Worm (Caenorhabditis elegans) whole organism, early embryonic: Measurements from ENCODE around the gene srt-54.
"Not testable (repeated sequence)": the region's sequence is repeated elsewhere in the genome, so short reads cannot be mapped to it uniquely, and the experiment has no call there.

ENCODE experiments used
- B0310.2 ChIP-seq: sonication (generic microtip); optimal IDR thresholded peaks from 2 replicates; lab custom pipeline; 2016; ENCODE audit warnings: mild to moderate bottlenecking, missing genetic modification characterization, missing compliant biosample characterization
- F13C5.2 ChIP-seq: sonication (generic microtip); optimal IDR thresholded peaks from 2 replicates; lab custom pipeline; 2017; ENCODE audit warnings: mild to moderate bottlenecking, missing genetic modification characterization, inconsistent platforms, missing compliant biosample characterization
- aly-1 ChIP-seq: sonication (generic microtip); optimal IDR thresholded peaks from 2 replicates; lab custom pipeline; 2016; ENCODE audit warnings: missing genetic modification characterization, missing compliant biosample characterization
- ama-1 ChIP-seq: fragments of 150-350 bp; optimal IDR thresholded peaks from 2 replicates; lab custom pipeline; 2014
- ceh-13 ChIP-seq: fragments of 200-800 bp; sonication (Bioruptor generic); optimal IDR thresholded peaks from 2 replicates; lab custom pipeline; 2018; ENCODE audit warnings: mild to moderate bottlenecking, missing genetic modification characterization, missing compliant biosample characterization
- ceh-36 ChIP-seq: sonication (generic microtip); optimal IDR thresholded peaks from 2 replicates; lab custom pipeline; 2016; ENCODE audit warnings: missing genetic modification characterization, inconsistent platforms, missing compliant biosample characterization
- ets-7 ChIP-seq: sonication (generic microtip); optimal IDR thresholded peaks from 2 replicates; lab custom pipeline; 2016; ENCODE audit warnings: missing genotype, missing genetic modification characterization, missing compliant biosample characterization
- flt-1 ChIP-seq: fragments of 200-800 bp; sonication (Bioruptor generic); IDR thresholded peaks from 2 replicates; pipeline ENCODE4 v1.3.6; 2022; ENCODE audit warnings: missing genetic modification characterization, missing compliant biosample characterization
- hmbx-1 ChIP-seq: sonication (generic microtip); optimal IDR thresholded peaks from 2 replicates; lab custom pipeline; 2016; ENCODE audit warnings: mild to moderate bottlenecking, missing genetic modification characterization, missing compliant biosample characterization
- hmg-4 ChIP-seq: fragments of 200-800 bp; sonication (Bioruptor generic); optimal IDR thresholded peaks from 2 replicates; lab custom pipeline; 2018; ENCODE audit warnings: mild to moderate bottlenecking, missing genetic modification characterization, missing compliant biosample characterization
- hnd-1 ChIP-seq: sonication (generic microtip); optimal IDR thresholded peaks from 2 replicates; lab custom pipeline; 2016; ENCODE audit warnings: missing genetic modification characterization, missing compliant biosample characterization
- pes-1 ChIP-seq: fragments of 200-800 bp; sonication (Bioruptor generic); IDR thresholded peaks from 2 replicates; pipeline ENCODE4 v1.3.6; 2022; ENCODE audit warnings: missing genetic modification reagents, missing genetic modification characterization, missing compliant biosample characterization
- scrt-1 ChIP-seq: fragments of 200-800 bp; sonication (Bioruptor generic); IDR thresholded peaks from 2 replicates; pipeline ENCODE4 v1.3.6; 2022; ENCODE audit warnings: missing genetic modification characterization, missing compliant biosample characterization
- sea-1 ChIP-seq: fragments of 200-800 bp; sonication (Bioruptor generic); conservative IDR thresholded peaks from 2 replicates; pipeline ENCODE4 v1.3.6; 2022; ENCODE audit warnings: missing genetic modification characterization, missing compliant biosample characterization
- tbx-11 ChIP-seq: fragments of 200-800 bp; sonication (Bioruptor generic); IDR thresholded peaks from 2 replicates; pipeline ENCODE4 v1.3.6; 2022; ENCODE audit warnings: missing genetic modification characterization, missing compliant biosample characterization
- tbx-37 ChIP-seq: fragments of 200-800 bp; sonication (Bioruptor generic); conservative IDR thresholded peaks from 2 replicates; pipeline ENCODE4 v1.3.6; 2022; ENCODE audit warnings: missing genetic modification reagents, missing genetic modification characterization, missing compliant biosample characterization
- tra-4 ChIP-seq: sonication (generic microtip); optimal IDR thresholded peaks from 2 replicates; lab custom pipeline; 2017; ENCODE audit warnings: missing genetic modification characterization, missing compliant biosample characterization

srt-54 gene

ce11 chrII:97992-98763 lies 18.8 kb upstream of the srt-54 start, which contains the start of the genes luc-7L3 and sftb-6:
Gene luc-7L3 (minus strand): TSS chrII:98027.
Gene sftb-6 (plus strand): TSS chrII:98404.
- TF ChIP-seq ceh-13 (GFP tag; lab: Kevin White, UChicago) (no peak), B0310.2 (tag; lab: Kevin White, UChicago) (no peak), hmg-4 (GFP tag; lab: Kevin White, UChicago) (no peak), hmbx-1 (tag; lab: Kevin White, UChicago) (peak; percentile 40), F13C5.2 (tag; lab: Kevin White, UChicago) (peak; percentile 69), sea-1 (no peak), hnd-1 (tag; lab: Kevin White, UChicago) (no peak), aly-1 (tag; lab: Kevin White, UChicago) (no peak), scrt-1 (GFP tag; lab: Robert Waterston, UW) (no peak), tra-4 (no peak), ceh-36 (tag; lab: Kevin White, UChicago) (no peak), tbx-11 (GFP tag; lab: Robert Waterston, UW) (no peak)

ce11 chrII:98894-99293 lies 18.1 kb upstream of the srt-54 start, which contains the start of gene C50D2.10:
Gene C50D2.10 (plus strand): TSS chrII:99138.
- TF ChIP-seq F13C5.2, B0310.2, ets-7 (tag; lab: Kevin White, UChicago): not testable (repeated sequence)

ce11 chrII:101176-101575 lies 15.8 kb upstream of the srt-54 start:
- TF ChIP-seq scrt-1 (GFP tag; lab: Robert Waterston, UW): no peak
- 0 out of 2 replicates have a peak, but pooled peaks have one; percentile 52 for TF ChIP-seq sea-1

- TF ChIP-seq ets-7 (tag; lab: Kevin White, UChicago) (no peak), sea-1 (no peak), flt-1 (no peak), tra-4 (no peak), ceh-13 (GFP tag; lab: Kevin White, UChicago) (no peak), ama-1 (no peak), F13C5.2 (tag; lab: Kevin White, UChicago) (no peak), tbx-37 (GFP tag; lab: Robert Waterston, UW) (no peak), scrt-1 (GFP tag; lab: Robert Waterston, UW) (no peak), hmbx-1 (tag; lab: Kevin White, UChicago) (no peak), B0310.2 (tag; lab: Kevin White, UChicago) (no peak), ceh-36 (tag; lab: Kevin White, UChicago) (no peak), tbx-11 (GFP tag; lab: Robert Waterston, UW) (no peak)
These were observed 12.8 kb upstream of the srt-54 start, which contains the start of gene col-68 for ce11 chrII:104234-104633. Gene col-68 (plus strand): TSS chrII:104534.

ce11 chrII:105327-105882 lies 11.6 kb upstream of the srt-54 start:
- no peak for TF ChIP-seq pes-1 (GFP tag; lab: Robert Waterston, UW)
- TF ChIP-seq aly-1 (tag; lab: Kevin White, UChicago): no peak
- no peak for TF ChIP-seq B0310.2 (tag; lab: Kevin White, UChicago)
- TF ChIP-seq F13C5.2 (tag; lab: Kevin White, UChicago): no peak
- no peak for TF ChIP-seq tbx-37 (GFP tag; lab: Robert Waterston, UW)
- no peak for TF ChIP-seq hmbx-1 (tag; lab: Kevin White, UChicago)
- TF ChIP-seq ceh-36 (tag; lab: Kevin White, UChicago): no peak
- TF ChIP-seq ceh-13 (GFP tag; lab: Kevin White, UChicago): no peak
- TF ChIP-seq tra-4: no peak
- TF ChIP-seq ets-7 (tag; lab: Kevin White, UChicago): no peak
- TF ChIP-seq tbx-11 (GFP tag; lab: Robert Waterston, UW): no peak
- TF ChIP-seq flt-1: no peak
- no peak for TF ChIP-seq hnd-1 (tag; lab: Kevin White, UChicago)
- no peak for TF ChIP-seq sea-1
- TF ChIP-seq scrt-1 (GFP tag; lab: Robert Waterston, UW): no peak

ce11 chrII:105889-106288 lies 11.1 kb upstream of the srt-54 start, which contains the start of gene txt-1:
Gene txt-1 (plus strand): TSS chrII:106189.
- TF ChIP-seq pes-1 (GFP tag; lab: Robert Waterston, UW) (no peak), B0310.2 (tag; lab: Kevin White, UChicago) (no peak), hmg-4 (GFP tag; lab: Kevin White, UChicago) (no peak), tra-4 (no peak), hmbx-1 (tag; lab: Kevin White, UChicago) (no peak), ceh-36 (tag; lab: Kevin White, UChicago) (no peak)

- TF ChIP-seq B0310.2 (tag; lab: Kevin White, UChicago) (no peak), hmbx-1 (tag; lab: Kevin White, UChicago) (no peak), hnd-1 (tag; lab: Kevin White, UChicago) (no peak), tra-4 (no peak), hmg-4 (GFP tag; lab: Kevin White, UChicago) (no peak), tbx-11 (GFP tag; lab: Robert Waterston, UW) (no peak), pes-1 (GFP tag; lab: Robert Waterston, UW) (no peak), ets-7 (tag; lab: Kevin White, UChicago) (no peak), tbx-37 (GFP tag; lab: Robert Waterston, UW) (no peak), aly-1 (tag; lab: Kevin White, UChicago) (no peak), ceh-13 (GFP tag; lab: Kevin White, UChicago) (no peak)
These were observed 9.3 kb upstream of the srt-54 start for ce11 chrII:107703-108102.
